Worm (Caenorhabditis elegans): ENCODE data around the gene srab-23.

Gene srab-23

ce11 chrV:2008412-2008811 is 27.0 kb downstream of the srab-23 start:
- TF ChIP-seq nhr-10 (tag; optimal IDR thresholded peaks at IDR 0.05) (no peak), ztf-1 (GFP tag; conservative IDR thresholded peaks at IDR 0.05) (no peak), nhr-21 (tag; optimal IDR thresholded peaks at IDR 0.05) (peak; percentile 15), alr-1 (tag; optimal IDR thresholded peaks at IDR 0.05) (no peak), ceh-16 (tag; optimal IDR thresholded peaks at IDR 0.05) (no peak), blmp-1 (tag; optimal IDR thresholded peaks at IDR 0.05; ENCODE audit: insufficient read depth) (no peak), snpc-4 (tag; optimal IDR thresholded peaks at IDR 0.05) (no peak), ama-1 (optimal IDR thresholded peaks at IDR 0.05) (no peak), ztf-4 (tag; optimal IDR thresholded peaks at IDR 0.05) (no peak), lin-11 (tag; optimal IDR thresholded peaks at IDR 0.05) (no peak), nhr-237 (tag; optimal IDR thresholded peaks at IDR 0.05) (no peak), nhr-11 (tag; optimal IDR thresholded peaks at IDR 0.05) (no peak), sma-3 (GFP tag; optimal IDR thresholded peaks at IDR 0.05) (peak; percentile 68), ceh-82 (tag; optimal IDR thresholded peaks at IDR 0.05) (no peak), peb-1 (tag; optimal IDR thresholded peaks at IDR 0.05) (no peak), nhr-23 (tag; optimal IDR thresholded peaks at IDR 0.05) (no peak), aly-2 (tag; optimal IDR thresholded peaks at IDR 0.05) (no peak), nhr-129 (tag; optimal IDR thresholded peaks at IDR 0.05) (peak; percentile 66), mbf-1 (tag; optimal IDR thresholded peaks at IDR 0.05) (no peak), C34F6.9 (tag; optimal IDR thresholded peaks at IDR 0.05) (peak; percentile 9), crh-2 (tag; optimal IDR thresholded peaks at IDR 0.05) (peak; percentile 1), Y55F3AM.14 (GFP tag; optimal IDR thresholded peaks at IDR 0.05) (no peak), skn-1 (tag; optimal IDR thresholded peaks at IDR 0.05) (no peak), sma-9 (GFP tag; optimal IDR thresholded peaks at IDR 0.05) (peak; percentile 33), sma-9 (tag; optimal IDR thresholded peaks at IDR 0.05) (no peak), dmd-4 (tag; optimal IDR thresholded peaks at IDR 0.05) (no peak), mab-5 (tag; optimal IDR thresholded peaks at IDR 0.05) (no peak), lin-39 (tag; optimal IDR thresholded peaks at IDR 0.05) (no peak), lin-13 (GFP tag; optimal IDR thresholded peaks at IDR 0.05) (no peak), unc-62 (GFP tag; optimal IDR thresholded peaks at IDR 0.05) (no peak), unc-55 (GFP tag; optimal IDR thresholded peaks at IDR 0.05) (peak; percentile 75), F13H6.1 (tag; optimal IDR thresholded peaks at IDR 0.05) (no peak), nhr-12 (tag; optimal IDR thresholded peaks at IDR 0.05) (no peak), sem-4 (tag; optimal IDR thresholded peaks at IDR 0.05) (no peak), mdl-1 (tag; optimal IDR thresholded peaks at IDR 0.05) (no peak), ZK546.5 (tag; optimal IDR thresholded peaks at IDR 0.05) (no peak), elt-1 (tag; optimal IDR thresholded peaks at IDR 0.05) (no peak), elt-3 (tag; optimal IDR thresholded peaks at IDR 0.05) (no peak), zag-1 (tag; optimal IDR thresholded peaks at IDR 0.05) (no peak), ztf-11 (tag; optimal IDR thresholded peaks at IDR 0.05) (no peak), unc-39 (tag; optimal IDR thresholded peaks at IDR 0.05) (no peak), R02D3.7 (tag; optimal IDR thresholded peaks at IDR 0.05) (no peak), nhr-77 (tag; optimal IDR thresholded peaks at IDR 0.05) (no peak), fos-1 (tag; optimal IDR thresholded peaks at IDR 0.05) (no peak), nhr-6 (tag; optimal IDR thresholded peaks at IDR 0.05) (no peak), egl-27 (tag; optimal IDR thresholded peaks at IDR 0.05) (no peak), nhr-25 (tag; optimal IDR thresholded peaks at IDR 0.05) (no peak), gmeb-1 (tag; optimal IDR thresholded peaks at IDR 0.05) (peak; percentile 42), lsy-2 (tag; optimal IDR thresholded peaks at IDR 0.05) (peak; percentile 73 to 96)

- TF ChIP-seq mab-5 (tag; optimal IDR thresholded peaks at IDR 0.05) (no peak), nhr-129 (tag; optimal IDR thresholded peaks at IDR 0.05) (no peak)
Measured at ce11 chrV:2004659-2005058, 30.8 kb downstream of the srab-23 start, which contains the start of gene cysl-4. cysl-4 (plus strand) TSS chrV:2004959.
